Worm (Caenorhabditis elegans) whole organism, L4 larva: ENCODE data around the gene mpz-1.

Experiments used
- lin-39 ChIP-seq: fragments of 150-350 bp; optimal IDR thresholded peaks from 2 replicates; lab custom pipeline; 2014; ENCODE audit warnings: missing biosample characterization, missing genetic modification reagents, missing genetic modification characterization
- nhr-25 ChIP-seq: sonication (generic microtip); optimal IDR thresholded peaks from 2 replicates; lab custom pipeline; 2017; ENCODE audit warnings: missing genetic modification characterization, mild to moderate bottlenecking, missing compliant biosample characterization, antibody characterized with exemption, moderate library complexity, borderline replicate concordance; ENCODE audit not compliant: insufficient read depth
- unc-62 ChIP-seq, 3 experiments: fragments of 150-350 bp in 1 of 3; sonication (generic microtip); optimal IDR thresholded peaks in 2 of 3; peaks in 1 of 3; 1 replicate in 1 of 3; 2 replicates in 2 of 3; lab custom pipeline; 2014 to 2017; ENCODE audit warnings: missing biosample characterization in 3 of 3, missing genetic modification characterization in 3 of 3, missing genetic modification reagents in 3 of 3, missing genotype in 1 of 3
- ztf-11 ChIP-seq: fragments of 150-350 bp; optimal IDR thresholded peaks from 2 replicates; lab custom pipeline; 2014; ENCODE audit warnings: missing biosample characterization, missing genetic modification characterization

DNA sequence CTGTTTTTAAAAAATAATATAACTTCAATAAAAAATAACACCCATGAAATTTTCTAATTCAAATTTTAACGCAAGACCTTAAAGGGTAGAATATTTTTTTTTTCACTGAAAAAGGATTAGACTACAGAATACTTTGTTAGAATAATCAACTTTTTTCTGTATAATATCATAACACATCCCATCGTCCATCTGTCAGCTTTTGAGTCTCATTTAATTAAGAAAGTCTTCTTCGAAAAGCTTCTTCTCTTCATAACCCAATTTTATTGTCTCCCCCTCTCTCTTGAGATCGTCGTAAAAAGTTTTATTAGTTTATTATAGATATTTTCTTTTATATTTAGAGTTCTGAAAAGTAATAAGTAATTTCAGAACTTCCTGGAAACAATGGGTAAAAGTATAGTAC lies 81.9 kb downstream of the mpz-1 start:
- TF ChIP-seq ztf-11 (tag; lab: Kevin White, UChicago), result no peak
- no peak for TF ChIP-seq nhr-25 (tag; lab: Kevin White, UChicago)
- no peak for TF ChIP-seq lin-39
- TF ChIP-seq unc-62 (GFP tag; optimal IDR thresholded peaks at IDR 0.05 in 1 of 2; lab: Kevin White, UChicago), result no peak
- no peak for TF ChIP-seq unc-62 (tag; optimal IDR thresholded peaks at IDR 0.05; lab: Kevin White, UChicago)
